Fruit fly (Drosophila melanogaster) whole organism, prepupa: Measurements from ENCODE around the gene Vha100-2.
A peak's percentile ranks its signal among the peaks of the same experiment; 100 is the strongest.

Experiments used
- Blimp-1 ChIP-seq: fragments of 200-800 bp; sonication (Bioruptor generic); optimal IDR thresholded peaks from 3 replicates; lab custom pipeline; 2017; ENCODE audit warnings: missing biosample characterization, missing genetic modification characterization, mild to moderate bottlenecking, moderate library complexity, missing genetic modification reagents
- CG10631 ChIP-seq: fragments of 200-800 bp; sonication (Bioruptor generic); optimal IDR thresholded peaks from 2 replicates; lab custom pipeline; 2016; ENCODE audit warnings: missing biosample characterization, missing genetic modification characterization
- CG11294 ChIP-seq: fragments of 200-800 bp; sonication (Bioruptor generic); IDR thresholded peaks from 2 replicates; pipeline ENCODE4 v1.3.6; 2022; ENCODE audit warnings: missing biosample characterization, missing genetic modification characterization
- CG15336 ChIP-seq: fragments of 200-800 bp; sonication (Bioruptor generic); IDR thresholded peaks from 2 replicates; pipeline ENCODE4 v1.3.6; 2022; ENCODE audit warnings: missing biosample characterization, missing genetic modification characterization
- CG1621 ChIP-seq: fragments of 200-800 bp; sonication (Bioruptor generic); optimal IDR thresholded peaks from 3 replicates; lab custom pipeline; 2018; ENCODE audit warnings: missing biosample characterization, mild to moderate bottlenecking, missing genetic modification characterization
- CG16779 ChIP-seq: fragments of 200-800 bp; sonication (Bioruptor generic); optimal IDR thresholded peaks from 3 replicates; lab custom pipeline; 2017; ENCODE audit warnings: missing biosample characterization, mild to moderate bottlenecking, missing genetic modification characterization
- CG31627 ChIP-seq: fragments of 200-800 bp; sonication (Bioruptor generic); optimal IDR thresholded peaks from 3 replicates; lab custom pipeline; 2016; ENCODE audit warnings: missing biosample characterization, missing genetic modification characterization
- CG32006 ChIP-seq: fragments of 200-800 bp; sonication (Bioruptor generic); optimal IDR thresholded peaks from 3 replicates; lab custom pipeline; 2017; ENCODE audit warnings: missing biosample characterization, mild to moderate bottlenecking, missing genetic modification characterization
- CG34406 ChIP-seq: fragments of 200-800 bp; sonication (Bioruptor generic); optimal IDR thresholded peaks from 3 replicates; lab custom pipeline; 2016; ENCODE audit warnings: missing biosample characterization, missing genetic modification characterization
- CG3919 ChIP-seq: fragments of 200-800 bp; sonication (Bioruptor generic); optimal IDR thresholded peaks from 3 replicates; lab custom pipeline; 2016; ENCODE audit warnings: missing biosample characterization, missing genetic modification characterization
- CG4318 ChIP-seq: fragments of 200-800 bp; sonication (Bioruptor generic); optimal IDR thresholded peaks from 3 replicates; lab custom pipeline; 2017; ENCODE audit warnings: missing biosample characterization, mild to moderate bottlenecking, missing genetic modification characterization
- CG6163 ChIP-seq: fragments of 200-800 bp; sonication (Bioruptor generic); IDR thresholded peaks from 3 replicates; pipeline ENCODE4 v1.3.6; 2022; ENCODE audit warnings: missing biosample characterization, missing genetic modification characterization
- CG6276 ChIP-seq: fragments of 200-800 bp; sonication (Bioruptor generic); optimal IDR thresholded peaks from 2 replicates; lab custom pipeline; 2017; ENCODE audit warnings: missing biosample characterization, mild to moderate bottlenecking, missing genetic modification characterization
- CG6808 ChIP-seq: fragments of 200-800 bp; sonication (Bioruptor generic); optimal IDR thresholded peaks from 3 replicates; lab custom pipeline; 2017; ENCODE audit warnings: missing biosample characterization, missing genetic modification characterization, mild to moderate bottlenecking, moderate library complexity, missing genetic modification reagents
- CG7368 ChIP-seq: fragments of 200-800 bp; sonication (Bioruptor generic); optimal IDR thresholded peaks from 3 replicates; lab custom pipeline; 2016; ENCODE audit warnings: missing biosample characterization, missing genetic modification characterization
- CG8632 ChIP-seq: fragments of 200-800 bp; sonication (Bioruptor generic); optimal IDR thresholded peaks from 3 replicates; lab custom pipeline; 2016; ENCODE audit warnings: missing biosample characterization, missing genetic modification characterization
- CG9139 ChIP-seq: fragments of 200-800 bp; sonication (Bioruptor generic); optimal IDR thresholded peaks from 3 replicates; lab custom pipeline; 2017; ENCODE audit warnings: missing biosample characterization, mild to moderate bottlenecking, missing genetic modification characterization
- Eip75B ChIP-seq: fragments of 200-800 bp; sonication (Bioruptor generic); optimal IDR thresholded peaks from 3 replicates; lab custom pipeline; 2016; ENCODE audit warnings: missing biosample characterization, missing genetic modification characterization
- Eip78C ChIP-seq: fragments of 200-800 bp; sonication (Bioruptor generic); peaks from one replicate; lab custom pipeline; 2016; ENCODE audit warnings: missing biosample characterization, missing genetic modification characterization
- Ets21C ChIP-seq: fragments of 200-800 bp; sonication (Bioruptor generic); optimal IDR thresholded peaks from 3 replicates; lab custom pipeline; 2016; ENCODE audit warnings: missing biosample characterization, missing genetic modification characterization
- Ets96B ChIP-seq: fragments of 200-800 bp; optimal IDR thresholded peaks from 2 replicates; lab custom pipeline; 2019; ENCODE audit warnings: missing biosample characterization, mild to moderate bottlenecking, missing genetic modification characterization, moderate library complexity
- Hr38 ChIP-seq: sonication (Bioruptor generic); optimal IDR thresholded peaks from 2 replicates; lab custom pipeline; 2016; ENCODE audit warnings: missing biosample characterization, missing genetic modification characterization
- Hr39 ChIP-seq: fragments of 200-800 bp; sonication (Bioruptor generic); optimal IDR thresholded peaks from 2 replicates; lab custom pipeline; 2016; ENCODE audit warnings: missing biosample characterization, missing genetic modification characterization
- Hr4 ChIP-seq: fragments of 200-800 bp; sonication (Bioruptor generic); optimal IDR thresholded peaks from 3 replicates; lab custom pipeline; 2016; ENCODE audit warnings: missing biosample characterization, missing genetic modification characterization
- Lpt ChIP-seq: fragments of 200-800 bp; sonication (Bioruptor generic); optimal IDR thresholded peaks from 3 replicates; lab custom pipeline; 2016; ENCODE audit warnings: missing biosample characterization, missing genetic modification characterization
- OdsH ChIP-seq: fragments of 200-800 bp; sonication (Bioruptor generic); optimal IDR thresholded peaks from 3 replicates; lab custom pipeline; 2016; ENCODE audit warnings: missing biosample characterization, missing genetic modification characterization
- Sox14 ChIP-seq: fragments of 200-800 bp; sonication (Bioruptor generic); optimal IDR thresholded peaks from 3 replicates; lab custom pipeline; 2016; ENCODE audit warnings: missing biosample characterization, missing genetic modification characterization
- Sox15 ChIP-seq: fragments of 200-800 bp; sonication (Bioruptor generic); optimal IDR thresholded peaks from 3 replicates; lab custom pipeline; 2016; ENCODE audit warnings: missing biosample characterization, missing genetic modification characterization
- achi ChIP-seq: fragments of 200-800 bp; sonication (Bioruptor generic); optimal IDR thresholded peaks from 3 replicates; lab custom pipeline; 2016; ENCODE audit warnings: missing biosample characterization, missing genetic modification characterization
- acj6 ChIP-seq: fragments of 200-800 bp; sonication (Bioruptor generic); optimal IDR thresholded peaks from 3 replicates; lab custom pipeline; 2016; ENCODE audit warnings: missing biosample characterization, missing genetic modification characterization
- cyc ChIP-seq: fragments of 200-800 bp; sonication (Bioruptor generic); optimal IDR thresholded peaks from 3 replicates; lab custom pipeline; 2016; ENCODE audit warnings: missing biosample characterization, missing genetic modification characterization
- dac ChIP-seq: fragments of 200-800 bp; sonication (Bioruptor generic); optimal IDR thresholded peaks from 2 replicates; lab custom pipeline; 2017; ENCODE audit warnings: missing biosample characterization, mild to moderate bottlenecking, missing genetic modification characterization
- dsx ChIP-seq: fragments of 200-800 bp; optimal IDR thresholded peaks from 3 replicates; lab custom pipeline; 2019; ENCODE audit warnings: missing biosample characterization, mild to moderate bottlenecking, missing genetic modification characterization, moderate library complexity; ENCODE audit not compliant: poor library complexity, severe bottlenecking
- eg ChIP-seq: fragments of 200-800 bp; sonication (Bioruptor generic); IDR thresholded peaks from 3 replicates; pipeline ENCODE4 v1.3.6; 2022; ENCODE audit warnings: missing biosample characterization, missing genetic modification characterization
- esn ChIP-seq: fragments of 200-800 bp; sonication (Bioruptor generic); optimal IDR thresholded peaks from 2 replicates; lab custom pipeline; 2016; ENCODE audit warnings: missing biosample characterization, mild to moderate bottlenecking, missing genetic modification characterization, moderate library complexity
- salr ChIP-seq, 2 experiments: fragments of 200-800 bp; sonication (Bioruptor generic); optimal IDR thresholded peaks; 3 replicates each; lab custom pipeline; 2016 to 2018; ENCODE audit warnings: missing biosample characterization in 2 of 2, missing genetic modification characterization in 2 of 2, mild to moderate bottlenecking in 1 of 2
- spab ChIP-seq: fragments of 200-800 bp; sonication (Bioruptor generic); optimal IDR thresholded peaks from 2 replicates; lab custom pipeline; 2017; ENCODE audit warnings: missing biosample characterization, mild to moderate bottlenecking, missing genetic modification characterization, missing genetic modification reagents
- ss ChIP-seq, 2 experiments: fragments of 200-800 bp; sonication (Bioruptor generic); optimal IDR thresholded peaks; 2 replicates in 1 of 2; 3 replicates in 1 of 2; lab custom pipeline; 2017 to 2018; ENCODE audit warnings: mild to moderate bottlenecking in 2 of 2, missing biosample characterization in 2 of 2, missing genetic modification characterization in 2 of 2, moderate library complexity in 1 of 2
- svp ChIP-seq: fragments of 200-800 bp; sonication (Bioruptor generic); peaks from one replicate; lab custom pipeline; 2016; ENCODE audit warnings: missing biosample characterization, missing genetic modification characterization
- vri ChIP-seq: fragments of 200-800 bp; sonication (Bioruptor generic); optimal IDR thresholded peaks from 3 replicates; lab custom pipeline; 2016; ENCODE audit warnings: missing biosample characterization, mild to moderate bottlenecking, missing genetic modification characterization

Vha100-2 gene

dm6 chr3R:18438827-18439717 is 40.1 kb upstream of the Vha100-2 start (continued):
- TF ChIP-seq Eip75B (GFP tag; lab: Kevin White, UChicago) (peak; percentile 14), CG7368 (GFP tag; lab: Kevin White, UChicago) (no peak), CG4318 (peak; percentile 8), Ets21C (GFP tag; lab: Kevin White, UChicago) (no peak), CG6163 (0 out of 3 replicates have a peak, but pooled peaks have one; percentile 34), svp (GFP tag; lab: Kevin White, UChicago) (peak; percentile 29), CG6276 (peak; percentile 0), Ets96B (peak; percentile 42), acj6 (GFP tag; lab: Kevin White, UChicago) (peak; percentile 39), CG15336 (GFP tag; lab: Robert Waterston, UW) (0 out of 2 replicates have a peak, but pooled peaks have one; percentile 12), cyc (GFP tag; lab: Kevin White, UChicago) (no peak), spab (GFP tag; lab: Kevin White, UChicago) (peak; percentile 17), dsx (peak; percentile 32), Hr4 (GFP tag; lab: Kevin White, UChicago) (peak; percentile 50), salr (GFP tag; optimal IDR thresholded peaks at IDR 0.05; lab: Kevin White, UChicago) (peak in 1 of 2 experiments; percentile 4)

- TF ChIP-seq vri (GFP tag; lab: Kevin White, UChicago) (no peak), Sox14 (GFP tag; lab: Kevin White, UChicago) (no peak), CG9139 (GFP tag; lab: Kevin White, UChicago) (no peak), svp (GFP tag; lab: Kevin White, UChicago) (peak; percentile 43), Hr39 (GFP tag; lab: Kevin White, UChicago) (no peak), CG31627 (GFP tag; lab: Kevin White, UChicago) (no peak), CG34406 (GFP tag; lab: Kevin White, UChicago) (peak; percentile 9), achi (GFP tag; lab: Kevin White, UChicago) (peak; percentile 26), OdsH (GFP tag; lab: Kevin White, UChicago) (no peak), CG8632 (peak; percentile 27), CG3919 (GFP tag; lab: Kevin White, UChicago) (peak; percentile 27), CG11294 (GFP tag; lab: Robert Waterston, UW) (no peak), eg (GFP tag; lab: Robert Waterston, UW) (peak; percentile 6; the same call in 1 of the 3 replicates), Eip78C (GFP tag; lab: Kevin White, UChicago) (peak; percentile 73), CG1621 (tag; lab: Kevin White, UChicago) (no peak), Sox15 (GFP tag; lab: Kevin White, UChicago) (no peak), CG6163 (0 out of 3 replicates have a peak, but pooled peaks have one; percentile 57)
Observed at dm6 chr3R:18438181-18438826, 39.3 kb upstream of the Vha100-2 start.

DNA sequence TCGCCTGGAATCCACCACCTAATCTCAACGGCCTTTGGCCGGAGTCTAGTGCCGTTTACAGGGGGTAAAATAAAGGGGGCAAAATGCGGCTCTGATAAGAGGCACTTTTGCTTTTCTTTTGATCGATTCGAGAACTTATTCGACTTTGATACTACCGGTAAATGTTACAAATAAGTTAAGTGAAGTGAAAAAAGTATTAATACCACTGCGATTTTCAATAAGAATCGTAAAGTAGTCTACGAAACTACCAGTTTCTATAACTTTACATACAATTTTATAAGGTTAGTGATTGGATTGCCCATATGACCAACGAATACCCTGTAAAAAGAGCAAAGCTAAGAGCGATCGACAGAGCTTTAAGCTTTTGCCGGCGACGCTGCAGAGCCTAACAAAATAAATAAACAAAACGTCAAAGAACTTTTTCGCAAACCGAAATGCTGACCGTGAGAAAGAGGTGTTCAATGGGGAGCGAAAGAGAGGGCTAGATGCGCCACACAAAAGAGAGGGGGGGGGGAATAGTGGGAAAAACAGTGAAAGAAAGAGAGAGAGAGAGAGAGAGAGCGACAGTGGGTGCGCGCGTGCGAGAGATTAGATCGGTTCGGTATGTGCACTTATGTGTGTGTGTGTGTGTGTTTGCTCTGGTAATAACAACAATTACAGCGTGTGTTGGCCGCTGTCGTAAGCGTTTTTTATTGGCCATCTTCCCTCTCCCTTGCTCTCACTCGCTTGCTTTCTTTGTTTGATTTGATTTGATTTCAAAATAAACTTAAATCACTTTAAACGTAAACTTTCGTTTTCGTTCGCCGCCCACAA is 37.8 kb upstream of the Vha100-2 start:
- peak; percentile 63 for TF ChIP-seq spab (GFP tag; lab: Kevin White, UChicago)
- TF ChIP-seq CG16779 (tag; lab: Kevin White, UChicago): peak; percentile 34
- peak; percentile 81 for TF ChIP-seq CG15336 (GFP tag; lab: Robert Waterston, UW)
- TF ChIP-seq CG11294 (GFP tag; lab: Robert Waterston, UW): peak; percentile 65
- peak; percentile 58 for TF ChIP-seq CG6808
- TF ChIP-seq CG10631 (GFP tag; lab: Kevin White, UChicago): peak; percentile 67
- TF ChIP-seq Ets96B: peak; percentile 76
- TF ChIP-seq Blimp-1 (GFP tag; lab: Kevin White, UChicago): no peak
- TF ChIP-seq esn (GFP tag; lab: Kevin White, UChicago): peak; percentile 73
- peak; percentile 83 for TF ChIP-seq Lpt (GFP tag; lab: Kevin White, UChicago)
- peak; percentile 88 for TF ChIP-seq CG32006
- TF ChIP-seq Hr38: no peak
- peak; percentile 83 for TF ChIP-seq Hr4 (GFP tag; lab: Kevin White, UChicago)
- TF ChIP-seq salr (GFP tag; optimal IDR thresholded peaks at IDR 0.05; lab: Kevin White, UChicago): peak; percentile 43 to 64
- TF ChIP-seq ss (GFP tag; optimal IDR thresholded peaks at IDR 0.05; lab: Kevin White, UChicago): no peak
- TF ChIP-seq OdsH (GFP tag; lab: Kevin White, UChicago): peak; percentile 74
- peak; percentile 57 for TF ChIP-seq CG4318
- peak; percentile 71 for TF ChIP-seq vri (GFP tag; lab: Kevin White, UChicago)
- TF ChIP-seq achi (GFP tag; lab: Kevin White, UChicago): peak; percentile 72
- TF ChIP-seq svp (GFP tag; lab: Kevin White, UChicago): peak; percentile 94
- TF ChIP-seq acj6 (GFP tag; lab: Kevin White, UChicago): peak; percentile 76
- TF ChIP-seq CG31627 (GFP tag; lab: Kevin White, UChicago): peak; percentile 73
- TF ChIP-seq dac: peak; percentile 19
- peak; percentile 55 for TF ChIP-seq Ets21C (GFP tag; lab: Kevin White, UChicago)
